Fruit fly (Drosophila melanogaster) whole organism, adult: ENCODE measurements around the gene CG1635.

Source experiments
- CG11617 ChIP-seq: fragments of 200-800 bp; sonication (Bioruptor generic); optimal IDR thresholded peaks from 2 replicates; lab custom pipeline; 2017; ENCODE audit warnings: mild to moderate bottlenecking, missing biosample characterization, missing genetic modification reagents, missing genetic modification characterization
- CG12768 ChIP-seq: fragments of 200-800 bp; sonication (Bioruptor generic); optimal IDR thresholded peaks from 2 replicates; lab custom pipeline; 2017; ENCODE audit warnings: missing biosample characterization, missing genetic modification characterization, mild to moderate bottlenecking, moderate library complexity, missing genetic modification reagents
- CG14711 ChIP-seq: fragments of 200-800 bp; sonication (Bioruptor generic); optimal IDR thresholded peaks from 2 replicates; lab custom pipeline; 2018; ENCODE audit warnings: missing biosample characterization, mild to moderate bottlenecking, missing genetic modification characterization, moderate library complexity
- CG1620 ChIP-seq: fragments of 200-800 bp; sonication (Bioruptor generic); optimal IDR thresholded peaks from 2 replicates; lab custom pipeline; 2016; ENCODE audit warnings: missing biosample characterization, missing genetic modification characterization
- CG33017 ChIP-seq: fragments of 200-800 bp; sonication (Bioruptor generic); optimal IDR thresholded peaks from 2 replicates; lab custom pipeline; 2018; ENCODE audit warnings: missing biosample characterization, mild to moderate bottlenecking, missing genetic modification characterization, moderate library complexity
- CG5204 ChIP-seq: fragments of 200-800 bp; sonication (Bioruptor generic); optimal IDR thresholded peaks from 2 replicates; lab custom pipeline; 2016; ENCODE audit warnings: missing biosample characterization, missing genetic modification characterization
- CG7045 ChIP-seq: fragments of 200-800 bp; sonication (Bioruptor generic); optimal IDR thresholded peaks from 2 replicates; lab custom pipeline; 2017; ENCODE audit warnings: missing biosample characterization, mild to moderate bottlenecking, missing genetic modification characterization
- CG7101 ChIP-seq: fragments of 200-800 bp; sonication (Bioruptor generic); optimal IDR thresholded peaks from 2 replicates; lab custom pipeline; 2018; ENCODE audit warnings: missing biosample characterization, mild to moderate bottlenecking, missing genetic modification characterization, moderate library complexity
- Clk ChIP-seq: fragments of 200-800 bp; sonication (Bioruptor generic); optimal IDR thresholded peaks from 2 replicates; lab custom pipeline; 2017; ENCODE audit warnings: missing biosample characterization, missing genetic modification characterization
- Crg-1 ChIP-seq: fragments of 200-800 bp; sonication (Bioruptor generic); optimal IDR thresholded peaks from 2 replicates; lab custom pipeline; 2016; ENCODE audit warnings: missing biosample characterization, missing genetic modification characterization
- Hr96 ChIP-seq: fragments of 200-800 bp; sonication (Bioruptor generic); optimal IDR thresholded peaks from 2 replicates; lab custom pipeline; 2016; ENCODE audit warnings: missing biosample characterization, missing genetic modification characterization
- Mnt ChIP-seq: fragments of 200-800 bp; sonication (Bioruptor generic); optimal IDR thresholded peaks from 2 replicates; lab custom pipeline; 2016; ENCODE audit warnings: missing biosample characterization, mild to moderate bottlenecking, missing genetic modification characterization
- bab1 ChIP-seq: fragments of 200-800 bp; sonication (Bioruptor generic); optimal IDR thresholded peaks from 3 replicates; lab custom pipeline; 2019; ENCODE audit warnings: missing biosample characterization, mild to moderate bottlenecking, missing genetic modification characterization, moderate library complexity
- cic ChIP-seq: fragments of 200-800 bp; sonication (Bioruptor generic); optimal IDR thresholded peaks from 2 replicates; lab custom pipeline; 2017; ENCODE audit warnings: missing biosample characterization, mild to moderate bottlenecking, missing genetic modification characterization, moderate library complexity
- cnc ChIP-seq, 2 experiments: fragments of >200 bp; optimal IDR thresholded peaks; 2 replicates each; lab custom pipeline; 2017
- kay ChIP-seq: fragments of 200-800 bp; sonication (Bioruptor generic); peaks from one replicate; lab custom pipeline; 2016; ENCODE audit warnings: missing biosample characterization, missing genetic modification characterization, borderline replicate concordance
- ovo ChIP-seq: fragments of 200-800 bp; sonication (Bioruptor generic); optimal IDR thresholded peaks from 2 replicates; lab custom pipeline; 2016; ENCODE audit warnings: missing biosample characterization, missing genetic modification characterization
- pad ChIP-seq: fragments of 200-800 bp; sonication (Bioruptor generic); optimal IDR thresholded peaks from 3 replicates; lab custom pipeline; 2017; ENCODE audit warnings: missing biosample characterization, missing genetic modification characterization, mild to moderate bottlenecking, moderate library complexity, missing genetic modification reagents
- tj ChIP-seq: fragments of 200-800 bp; sonication (Bioruptor generic); optimal IDR thresholded peaks from 3 replicates; lab custom pipeline; 2017; ENCODE audit warnings: missing biosample characterization, mild to moderate bottlenecking, missing genetic modification characterization, moderate library complexity
- toe ChIP-seq: fragments of 200-800 bp; sonication (Bioruptor generic); optimal IDR thresholded peaks from 2 replicates; lab custom pipeline; 2016; ENCODE audit warnings: missing biosample characterization, missing genetic modification characterization

The CG1635 gene

dm6 chr3R:31558720-31559280 is 29.7 kb upstream of the CG1635 start:
- TF ChIP-seq CG33017 (tag; lab: Kevin White, UChicago) (no peak), Crg-1 (GFP tag; lab: Kevin White, UChicago) (no peak), Clk (GFP tag; lab: Kevin White, UChicago) (no peak)

- TF ChIP-seq CG33017 (tag; lab: Kevin White, UChicago), result no peak
- TF ChIP-seq bab1 (GFP tag; lab: Kevin White, UChicago), result no peak
- no peak for TF ChIP-seq cnc (optimal IDR thresholded peaks at IDR 0.05; lab: Kevin White, UChicago)
- TF ChIP-seq CG11617 (GFP tag; lab: Kevin White, UChicago), result no peak
- TF ChIP-seq CG1620 (GFP tag; lab: Kevin White, UChicago), result no peak
- no peak for TF ChIP-seq CG7101 (tag; lab: Kevin White, UChicago)
- no peak for TF ChIP-seq ovo (GFP tag; lab: Kevin White, UChicago)
- TF ChIP-seq tj, result no peak
- TF ChIP-seq Clk (GFP tag; lab: Kevin White, UChicago), result no peak
- TF ChIP-seq CG12768 (GFP tag; lab: Kevin White, UChicago), result no peak
- TF ChIP-seq kay (GFP tag; lab: Kevin White, UChicago), result no peak
- TF ChIP-seq CG14711, result no peak
- TF ChIP-seq pad, result no peak
- no peak for TF ChIP-seq CG5204 (GFP tag; lab: Kevin White, UChicago)
- no peak for TF ChIP-seq CG7045
- no peak for TF ChIP-seq toe (GFP tag; lab: Kevin White, UChicago)
- no peak for TF ChIP-seq cic (GFP tag; lab: Kevin White, UChicago)
- no peak for TF ChIP-seq Hr96 (GFP tag; lab: Kevin White, UChicago)
These were observed 28.7 kb upstream of the CG1635 start for dm6 chr3R:31559781-31560180.

- no peak for TF ChIP-seq CG7045
- no peak for TF ChIP-seq cnc (optimal IDR thresholded peaks at IDR 0.05; lab: Kevin White, UChicago)
- no peak for TF ChIP-seq Hr96 (GFP tag; lab: Kevin White, UChicago)
- no peak for TF ChIP-seq CG12768 (GFP tag; lab: Kevin White, UChicago)
- no peak for TF ChIP-seq CG14711
- no peak for TF ChIP-seq Mnt (GFP tag; lab: Kevin White, UChicago)
- TF ChIP-seq CG7101 (tag; lab: Kevin White, UChicago), result no peak
- no peak for TF ChIP-seq CG1620 (GFP tag; lab: Kevin White, UChicago)
- TF ChIP-seq cic (GFP tag; lab: Kevin White, UChicago), result no peak
- TF ChIP-seq pad, result no peak
- TF ChIP-seq CG11617 (GFP tag; lab: Kevin White, UChicago), result no peak
- no peak for TF ChIP-seq toe (GFP tag; lab: Kevin White, UChicago)
These were observed 24.3 kb upstream of the CG1635 start for dm6 chr3R:31564164-31564563.

DNA sequence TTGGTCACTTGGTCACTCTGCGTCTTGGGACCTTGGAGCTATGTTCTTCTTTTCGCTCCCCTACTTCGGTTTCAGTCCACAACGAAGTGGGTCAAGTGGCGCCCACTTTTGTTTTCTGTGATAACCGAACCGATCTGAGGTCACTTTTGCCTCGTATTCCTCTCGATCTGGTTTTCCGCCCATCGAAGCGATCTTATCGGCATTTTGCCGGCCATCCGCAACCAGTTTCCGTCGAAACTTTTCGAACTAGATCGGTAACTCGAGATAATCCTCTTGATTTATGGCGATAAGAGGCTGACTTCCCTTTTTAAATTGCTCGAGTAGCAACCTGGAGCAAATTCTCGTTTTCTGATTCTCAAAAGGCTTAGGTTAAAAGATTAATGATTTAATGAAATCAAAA is 23.9 kb upstream of the CG1635 start:
- TF ChIP-seq kay (GFP tag; lab: Kevin White, UChicago), result no peak
- TF ChIP-seq toe (GFP tag; lab: Kevin White, UChicago), result no peak
- no peak for TF ChIP-seq cnc (optimal IDR thresholded peaks at IDR 0.05; lab: Kevin White, UChicago)
- no peak for TF ChIP-seq CG12768 (GFP tag; lab: Kevin White, UChicago)
- TF ChIP-seq cic (GFP tag; lab: Kevin White, UChicago), result no peak
- no peak for TF ChIP-seq tj
- no peak for TF ChIP-seq CG7101 (tag; lab: Kevin White, UChicago)
- TF ChIP-seq Clk (GFP tag; lab: Kevin White, UChicago), result no peak

- TF ChIP-seq CG11617 (GFP tag; lab: Kevin White, UChicago), result no peak
- no peak for TF ChIP-seq Mnt (GFP tag; lab: Kevin White, UChicago)
- TF ChIP-seq bab1 (GFP tag; lab: Kevin White, UChicago), result no peak
- no peak for TF ChIP-seq pad
- no peak for TF ChIP-seq Clk (GFP tag; lab: Kevin White, UChicago)
- TF ChIP-seq ovo (GFP tag; lab: Kevin White, UChicago), result no peak
- no peak for TF ChIP-seq kay (GFP tag; lab: Kevin White, UChicago)
- TF ChIP-seq Crg-1 (GFP tag; lab: Kevin White, UChicago), result no peak
- no peak for TF ChIP-seq CG12768 (GFP tag; lab: Kevin White, UChicago)
These were observed 22.7 kb upstream of the CG1635 start for dm6 chr3R:31565738-31566137.

- TF ChIP-seq CG5204 (GFP tag; lab: Kevin White, UChicago) (no peak), CG12768 (GFP tag; lab: Kevin White, UChicago) (no peak), pad (no peak), bab1 (GFP tag; lab: Kevin White, UChicago) (no peak), cnc (optimal IDR thresholded peaks at IDR 0.05; lab: Kevin White, UChicago) (no peak), CG1620 (GFP tag; lab: Kevin White, UChicago) (no peak), CG11617 (GFP tag; lab: Kevin White, UChicago) (no peak), CG33017 (tag; lab: Kevin White, UChicago) (no peak), Hr96 (GFP tag; lab: Kevin White, UChicago) (no peak), kay (GFP tag; lab: Kevin White, UChicago) (no peak)
These were observed 21.7 kb upstream of the CG1635 start for dm6 chr3R:31566738-31567137.

dm6 chr3R:31571885-31572292 is 16.6 kb upstream of the CG1635 start, which contains the start of gene gammaCOP:
Gene gammaCOP, plus strand, starts transcription at chr3R:31572143.
- TF ChIP-seq tj (no peak), Hr96 (GFP tag; lab: Kevin White, UChicago) (peak; percentile 43), bab1 (GFP tag; lab: Kevin White, UChicago) (peak; percentile 44), ovo (GFP tag; lab: Kevin White, UChicago) (no peak), CG5204 (GFP tag; lab: Kevin White, UChicago) (no peak), cnc (optimal IDR thresholded peaks at IDR 0.05; lab: Kevin White, UChicago) (no peak), CG7101 (tag; lab: Kevin White, UChicago) (no peak), Crg-1 (GFP tag; lab: Kevin White, UChicago) (no peak), CG14711 (peak; percentile 44), Clk (GFP tag; lab: Kevin White, UChicago) (no peak), cic (GFP tag; lab: Kevin White, UChicago) (no peak), kay (GFP tag; lab: Kevin White, UChicago) (no peak), toe (GFP tag; lab: Kevin White, UChicago) (no peak), CG12768 (GFP tag; lab: Kevin White, UChicago) (no peak), CG11617 (GFP tag; lab: Kevin White, UChicago) (no peak), pad (no peak), Mnt (GFP tag; lab: Kevin White, UChicago) (no peak), CG1620 (GFP tag; lab: Kevin White, UChicago) (no peak)
